Fruit fly (Drosophila melanogaster): ENCODE results near the gene CG18528.

Gene CG18528

dm6 chr3R:24348420-24349190 lies 11.3 kb downstream of the CG18528 start, which contains the start of the genes CG5746 and CG6454 (continued):
- TF ChIP-seq Ssrp (tag; optimal IDR thresholded peaks at IDR 0.05) (peak; percentile 58), Chrac-16 (GFP tag; optimal IDR thresholded peaks at IDR 0.05) (peak; percentile 64), zfh1 (GFP tag; IDR thresholded peaks at IDR 0.05) (peak; percentile 35; the same call in 1 of the 3 replicates), Nf-YB (GFP tag; optimal IDR thresholded peaks at IDR 0.05) (no peak), ssp (GFP tag; IDR thresholded peaks at IDR 0.05) (no peak), pzg (GFP tag; optimal IDR thresholded peaks at IDR 0.05) (peak; percentile 48), CG15011 (GFP tag; optimal IDR thresholded peaks at IDR 0.05) (no peak), Kr (GFP tag; optimal IDR thresholded peaks at IDR 0.05) (no peak), Oli (tag; optimal IDR thresholded peaks at IDR 0.05) (no peak), CG4424 (GFP tag; optimal IDR thresholded peaks at IDR 0.05) (no peak), CG3726 (GFP tag; IDR thresholded peaks at IDR 0.05) (no peak), Atf3 (GFP tag; optimal IDR thresholded peaks at IDR 0.05) (peak; percentile 18), CG9797 (GFP tag; optimal IDR thresholded peaks at IDR 0.05) (peak; percentile 61), chm (GFP tag; IDR thresholded peaks at IDR 0.05) (no peak), CG9727 (GFP tag; optimal IDR thresholded peaks at IDR 0.05) (peak; percentile 50), CG10431 (GFP tag; optimal IDR thresholded peaks at IDR 0.05) (no peak), Sry-δ (GFP tag; optimal IDR thresholded peaks at IDR 0.05) (peak; percentile 38), usp (GFP tag; optimal IDR thresholded peaks at IDR 0.05) (no peak), CG34376 (GFP tag; optimal IDR thresholded peaks at IDR 0.05) (no peak), lab (GFP tag; optimal IDR thresholded peaks at IDR 0.05) (no peak), Ravus (GFP tag; IDR thresholded peaks at IDR 0.05) (no peak), Optix (GFP tag; IDR thresholded peaks at IDR 0.05) (no peak), sob (GFP tag; IDR thresholded peaks at IDR 0.05) (peak; percentile 59; the same call in 1 of the 2 replicates), CG10366 (GFP tag; IDR thresholded peaks at IDR 0.05) (no peak), CG6813 (GFP tag; optimal IDR thresholded peaks at IDR 0.05) (no peak), Bgb (GFP tag; IDR thresholded peaks at IDR 0.05; ENCODE audit: partially characterized antibody) (no peak), Sry-β (GFP tag; optimal IDR thresholded peaks at IDR 0.05) (peak; percentile 85), Myb (GFP tag; optimal IDR thresholded peaks at IDR 0.05) (peak; percentile 48), tup (GFP tag; optimal IDR thresholded peaks at IDR 0.05) (no peak), mld (GFP tag; IDR thresholded peaks at IDR 0.05; ENCODE audit: partially characterized antibody) (no peak), CG8765 (GFP tag; IDR thresholded peaks at IDR 0.05) (peak; percentile 31; the same call in 1 of the 2 replicates), Doc3 (GFP tag; IDR thresholded peaks at IDR 0.05; ENCODE audit: partially characterized antibody) (no peak), CG12155 (GFP tag; optimal IDR thresholded peaks at IDR 0.05) (peak; percentile 64), NC2α (GFP tag; optimal IDR thresholded peaks at IDR 0.05) (peak; percentile 29), CG10267 (tag; optimal IDR thresholded peaks at IDR 0.05) (peak; percentile 72), CG17829 (tag; optimal IDR thresholded peaks at IDR 0.05) (peak; percentile 72), Hey (tag; optimal IDR thresholded peaks at IDR 0.05) (no peak), CG2116 (GFP tag; optimal IDR thresholded peaks at IDR 0.05) (peak; percentile 55), Dip3 (GFP tag; optimal IDR thresholded peaks at IDR 0.05) (peak; percentile 71), crp (GFP tag; optimal IDR thresholded peaks at IDR 0.05) (no peak), gcm (GFP tag; optimal IDR thresholded peaks at IDR 0.05) (no peak), ab (GFP tag; optimal IDR thresholded peaks at IDR 0.05) (no peak), hkb (optimal IDR thresholded peaks at IDR 0.05) (no peak), hkb (GFP tag; IDR thresholded peaks at IDR 0.05) (peak; percentile 25; the same call in 1 of the 2 replicates), CG9215 (GFP tag; IDR thresholded peaks at IDR 0.05) (peak; percentile 54), CG8924 (tag; optimal IDR thresholded peaks at IDR 0.05) (peak; percentile 72), Hr39 (optimal IDR thresholded peaks at IDR 0.05) (no peak), Eip74EF (GFP tag; optimal IDR thresholded peaks at IDR 0.05) (no peak), D (optimal IDR thresholded peaks at IDR 0.05) (no peak), D (GFP tag; optimal IDR thresholded peaks at IDR 0.05) (no peak)

Measured in whole organism, embryonic.